Worm (Caenorhabditis elegans): Measurements from ENCODE around the gene kin-21.

kin-21 gene

DNA sequence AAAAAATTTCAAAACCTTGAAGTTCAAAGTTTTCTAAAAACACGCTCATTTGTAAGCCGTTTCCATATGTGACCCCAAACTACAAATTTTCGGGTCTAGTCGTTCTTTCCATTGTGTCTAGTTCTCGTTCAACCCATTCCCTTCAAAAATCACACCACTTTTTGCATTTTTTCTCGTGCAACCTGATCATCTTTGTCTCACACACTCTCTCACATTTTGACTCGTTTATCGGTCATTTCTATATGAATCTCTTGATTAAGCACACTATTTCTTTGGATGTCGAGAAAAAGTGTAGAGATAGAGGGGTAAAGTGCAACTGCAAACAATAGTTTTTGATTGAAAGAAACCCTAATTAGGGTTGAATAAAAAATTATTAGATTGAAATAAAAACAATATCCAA lies 29.1 kb upstream of the kin-21 start:
- TF ChIP-seq tbp1 (GFP tag; optimal IDR thresholded peaks at IDR 0.05), result peak; percentile 24
- TF ChIP-seq attf-5 (GFP tag; optimal IDR thresholded peaks at IDR 0.05), result peak; percentile 16
- peak; percentile 74 for TF ChIP-seq nhr-80 (tag; optimal IDR thresholded peaks at IDR 0.05)
- 0 out of 2 replicates have a peak, but pooled peaks have one; percentile 15 for TF ChIP-seq egl-44 (GFP tag; IDR thresholded peaks at IDR 0.05)
- TF ChIP-seq madf-10 (tag; optimal IDR thresholded peaks at IDR 0.05), result peak; percentile 29
- peak; percentile 35 for TF ChIP-seq ets-4 (GFP tag; optimal IDR thresholded peaks at IDR 0.05)
- TF ChIP-seq hmg-1.2 (GFP tag; IDR thresholded peaks at IDR 0.05), result peak; percentile 75; the same call in 1 of the 2 replicates
- TF ChIP-seq cebp-1 (GFP tag; IDR thresholded peaks at IDR 0.05), result no peak
- TF ChIP-seq cebp-1 (tag; optimal IDR thresholded peaks at IDR 0.05), result peak; percentile 55
- TF ChIP-seq madf-3 (GFP tag; IDR thresholded peaks at IDR 0.05), result no peak
- no peak for TF ChIP-seq dpff-1 (tag; optimal IDR thresholded peaks at IDR 0.05)
- TF ChIP-seq unc-62 (GFP tag; optimal IDR thresholded peaks at IDR 0.05), result no peak
- no peak for TF ChIP-seq repo-1 (tag; optimal IDR thresholded peaks at IDR 0.05)
- peak; percentile 18 for TF ChIP-seq lin-40 (tag; optimal IDR thresholded peaks at IDR 0.05)
- peak; percentile 42; the same call in 1 of the 2 replicates for TF ChIP-seq B0336.3 (GFP tag; IDR thresholded peaks at IDR 0.05)

- TF ChIP-seq atf-7 (tag; optimal IDR thresholded peaks at IDR 0.05) (no peak), madf-8 (GFP tag; conservative IDR thresholded peaks at IDR 0.05) (no peak), dpl-1 (GFP tag; optimal IDR thresholded peaks at IDR 0.05) (no peak), F49E8.2 (tag; optimal IDR thresholded peaks at IDR 0.05; ENCODE audit: insufficient read depth) (no peak), sea-2 (GFP tag; IDR thresholded peaks at IDR 0.05) (no peak), attf-6 (GFP tag; IDR thresholded peaks at IDR 0.05) (no peak), fkh-3 (tag; optimal IDR thresholded peaks at IDR 0.05) (no peak), dpff-1 (tag; optimal IDR thresholded peaks at IDR 0.05) (no peak), zim-3 (tag; optimal IDR thresholded peaks at IDR 0.05) (no peak), rpc-1 (optimal IDR thresholded peaks at IDR 0.05) (no peak), rpc-1 (tag; optimal IDR thresholded peaks at IDR 0.05) (no peak), snpc-3.4 (tag; optimal IDR thresholded peaks at IDR 0.05) (no peak), nhr-80 (tag; optimal IDR thresholded peaks at IDR 0.05) (no peak), attf-3 (GFP tag; conservative IDR thresholded peaks at IDR 0.05) (no peak), Y95B8A.8 (GFP tag; IDR thresholded peaks at IDR 0.05) (no peak), lin-40 (tag; optimal IDR thresholded peaks at IDR 0.05) (no peak), lin-26 (GFP tag; IDR thresholded peaks at IDR 0.05) (no peak), hsf-1 (GFP tag; IDR thresholded peaks at IDR 0.05) (no peak), sptf-2 (GFP tag; optimal IDR thresholded peaks at IDR 0.05) (no peak), nhr-27 (tag; optimal IDR thresholded peaks at IDR 0.05) (no peak)
Observed at ce11 chrIV:9810633-9811032, 22.1 kb upstream of the kin-21 start, which contains the start of gene dct-15. Gene dct-15, minus strand, starts transcription at chrIV:9810733.

ce11 chrIV:9811487-9811886 lies 21.2 kb upstream of the kin-21 start:
- no peak for TF ChIP-seq nhr-120 (GFP tag; IDR thresholded peaks at IDR 0.05)

ce11 chrIV:9815432-9815831 lies 17.3 kb upstream of the kin-21 start, which contains the start of gene egl-20:
Gene egl-20, minus strand, starts transcription at chrIV:9815532.
- no peak for TF ChIP-seq efl-1 (GFP tag; optimal IDR thresholded peaks at IDR 0.05)
- no peak for TF ChIP-seq egl-18 (GFP tag; IDR thresholded peaks at IDR 0.05)
- no peak for TF ChIP-seq F23B12.7 (tag; optimal IDR thresholded peaks at IDR 0.05; ENCODE audit: insufficient read depth)
- TF ChIP-seq snpc-1.1 (tag; optimal IDR thresholded peaks at IDR 0.05; ENCODE audit: insufficient read depth), result no peak
- no peak for TF ChIP-seq lin-40 (tag; optimal IDR thresholded peaks at IDR 0.05)
- no peak for TF ChIP-seq lir-1 (GFP tag; conservative IDR thresholded peaks at IDR 0.05)
- no peak for TF ChIP-seq madf-6 (GFP tag; IDR thresholded peaks at IDR 0.05)
- no peak for TF ChIP-seq tbx-9 (tag; optimal IDR thresholded peaks at IDR 0.05; ENCODE audit: borderline replicate concordance)
- TF ChIP-seq nhr-179 (tag; optimal IDR thresholded peaks at IDR 0.05), result no peak
- no peak for TF ChIP-seq C06A6.2 (GFP tag; conservative IDR thresholded peaks at IDR 0.05)
- TF ChIP-seq ztf-28 (GFP tag; IDR thresholded peaks at IDR 0.05), result no peak
- no peak for TF ChIP-seq bed-2 (GFP tag; IDR thresholded peaks at IDR 0.05)
- TF ChIP-seq repo-1 (tag; optimal IDR thresholded peaks at IDR 0.05), result no peak
- TF ChIP-seq sea-2 (GFP tag; IDR thresholded peaks at IDR 0.05), result no peak
- TF ChIP-seq lin-54 (GFP tag; optimal IDR thresholded peaks at IDR 0.05), result no peak
- TF ChIP-seq ceh-91 (GFP tag; IDR thresholded peaks at IDR 0.05), result no peak
- no peak for TF ChIP-seq T07F8.4 (tag; optimal IDR thresholded peaks at IDR 0.05)
